Fruit fly (Drosophila melanogaster): ENCODE measurements around the gene Cbs.

Gene Cbs

dm6 chrX:21044831-21045447, at the start of gene Cbs (continued):
- TF ChIP-seq CG6765 (GFP tag; optimal IDR thresholded peaks at IDR 0.05), result peak; percentile 41
- peak; percentile 60 for TF ChIP-seq NfI (GFP tag; optimal IDR thresholded peaks at IDR 0.05)
- no peak for TF ChIP-seq CG1529 (GFP tag; optimal IDR thresholded peaks at IDR 0.05)
- TF ChIP-seq CG1233 (GFP tag; optimal IDR thresholded peaks at IDR 0.05), result peak; percentile 54
- TF ChIP-seq Vsx1 (GFP tag; optimal IDR thresholded peaks at IDR 0.05), result no peak
- peak; percentile 75 for TF ChIP-seq CG3847 (GFP tag; IDR thresholded peaks at IDR 0.05)
- no peak for TF ChIP-seq CG1832 (GFP tag; optimal IDR thresholded peaks at IDR 0.05)
- TF ChIP-seq CG17186 (GFP tag; optimal IDR thresholded peaks at IDR 0.05), result no peak
- no peak for TF ChIP-seq CG16779 (GFP tag; IDR thresholded peaks at IDR 0.05)
- TF ChIP-seq CG11504 (tag; optimal IDR thresholded peaks at IDR 0.05), result peak; percentile 72
- no peak for TF ChIP-seq CG18764 (GFP tag; optimal IDR thresholded peaks at IDR 0.05)
- peak; percentile 16 for TF ChIP-seq tup (GFP tag; optimal IDR thresholded peaks at IDR 0.05)
- TF ChIP-seq dmrt11E (tag; optimal IDR thresholded peaks at IDR 0.05), result peak; percentile 53
- peak; percentile 57 for TF ChIP-seq CG16815 (GFP tag; optimal IDR thresholded peaks at IDR 0.05)
- TF ChIP-seq Nf-YA (GFP tag; IDR thresholded peaks at IDR 0.05), result no peak
- no peak for TF ChIP-seq CG11696 (GFP tag; IDR thresholded peaks at IDR 0.05)
- peak; percentile 62 for TF ChIP-seq CG4328 (GFP tag; optimal IDR thresholded peaks at IDR 0.05)
- TF ChIP-seq Dip3 (GFP tag; optimal IDR thresholded peaks at IDR 0.05), result peak; percentile 9
- peak; percentile 32 for TF ChIP-seq fd96Cb (tag; optimal IDR thresholded peaks at IDR 0.05)
- TF ChIP-seq ATbp (GFP tag; optimal IDR thresholded peaks at IDR 0.05), result peak; percentile 18
- TF ChIP-seq CG12236 (GFP tag; optimal IDR thresholded peaks at IDR 0.05), result no peak
- 0 out of 2 replicates have a peak, but pooled peaks have one; percentile 52 for TF ChIP-seq sim (GFP tag; IDR thresholded peaks at IDR 0.05)
- TF ChIP-seq D (optimal IDR thresholded peaks at IDR 0.05), result no peak
- TF ChIP-seq D (GFP tag; optimal IDR thresholded peaks at IDR 0.05), result no peak
- TF ChIP-seq CG7786 (GFP tag; optimal IDR thresholded peaks at IDR 0.05), result no peak
- TF ChIP-seq Asciz (GFP tag; optimal IDR thresholded peaks at IDR 0.05), result peak; percentile 35
- peak; percentile 96 for TF ChIP-seq Adf1 (GFP tag; IDR thresholded peaks at IDR 0.05)
- TF ChIP-seq Fer2 (tag; optimal IDR thresholded peaks at IDR 0.05), result peak; percentile 40
- TF ChIP-seq dpn (GFP tag; optimal IDR thresholded peaks at IDR 0.05), result peak; percentile 32 to 59
- 0 out of 3 replicates have a peak, but pooled peaks have one; percentile 56 for TF ChIP-seq H15 (GFP tag; IDR thresholded peaks at IDR 0.05)
- TF ChIP-seq Taf1 (GFP tag; IDR thresholded peaks at IDR 0.05), result peak; percentile 50; the same call in 1 of the 2 replicates
- TF ChIP-seq Lpt (GFP tag; optimal IDR thresholded peaks at IDR 0.05), result no peak
- TF ChIP-seq fu2 (GFP tag; optimal IDR thresholded peaks at IDR 0.05), result no peak
- TF ChIP-seq Blimp-1 (GFP tag; optimal IDR thresholded peaks at IDR 0.05), result no peak
- no peak for TF ChIP-seq CG31365 (tag; optimal IDR thresholded peaks at IDR 0.05)
- TF ChIP-seq ems (GFP tag; optimal IDR thresholded peaks at IDR 0.05), result peak; percentile 27
- TF ChIP-seq gsb (GFP tag; IDR thresholded peaks at IDR 0.05), result peak; percentile 44; the same call in 1 of the 2 replicates
- TF ChIP-seq CG14014 (GFP tag; IDR thresholded peaks at IDR 0.05), result peak; percentile 57
- no peak for TF ChIP-seq rib (GFP tag; IDR thresholded peaks at IDR 0.05)
- TF ChIP-seq emc (GFP tag; optimal IDR thresholded peaks at IDR 0.05), result no peak
- TF ChIP-seq CG1603 (tag; optimal IDR thresholded peaks at IDR 0.05), result peak; percentile 15
- no peak for TF ChIP-seq CG15073 (GFP tag; optimal IDR thresholded peaks at IDR 0.05)
- TF ChIP-seq CG31224 (GFP tag; IDR thresholded peaks at IDR 0.05), result 0 out of 2 replicates have a peak, but pooled peaks have one; percentile 25
- TF ChIP-seq Six4 (GFP tag; optimal IDR thresholded peaks at IDR 0.05), result peak; percentile 53
- TF ChIP-seq CG17802 (tag; optimal IDR thresholded peaks at IDR 0.05), result no peak
- no peak; the same call in 1 of the 2 replicates for TF ChIP-seq amos (GFP tag; IDR thresholded peaks at IDR 0.05; ENCODE audit: partially characterized antibody)
- TF ChIP-seq lilli (GFP tag; optimal IDR thresholded peaks at IDR 0.05), result peak; percentile 51
- no peak for TF ChIP-seq nau (GFP tag; optimal IDR thresholded peaks at IDR 0.05)
- no peak for TF ChIP-seq CHES-1-like (GFP tag; optimal IDR thresholded peaks at IDR 0.05)
- TF ChIP-seq CG1792 (GFP tag; optimal IDR thresholded peaks at IDR 0.05), result no peak

All from whole organism, embryonic.